Worm (Caenorhabditis elegans): ENCODE measurements around the gene R102.3.

DNA sequence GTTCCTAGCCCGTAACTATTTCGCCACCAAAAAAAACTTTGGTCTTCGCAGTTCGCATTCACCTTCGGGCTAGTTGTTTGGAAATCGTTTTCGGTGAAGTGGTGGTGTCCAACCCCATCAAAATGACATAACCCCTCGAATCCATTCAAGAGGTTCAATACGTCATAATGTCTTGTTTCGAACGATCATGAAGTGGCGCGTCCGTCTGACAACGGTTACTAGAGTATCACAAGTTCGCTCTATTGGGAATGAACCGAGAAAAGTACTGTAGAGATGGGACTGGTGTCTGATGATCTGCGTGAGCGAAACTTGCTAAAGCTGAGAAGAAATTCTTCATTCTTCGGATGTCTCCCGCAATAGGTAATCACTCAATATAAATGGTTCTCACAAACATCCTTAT, 38.4 kb downstream of the R102.3 start, which contains the start of gene ZC168.2:
- TF ChIP-seq W03F9.2 (tag; optimal IDR thresholded peaks at IDR 0.05) (no peak), him-1 (tag; optimal IDR thresholded peaks at IDR 0.05) (no peak), dao-5 (tag; optimal IDR thresholded peaks at IDR 0.05) (no peak)
